Fruit fly (Drosophila melanogaster): ENCODE data around the gene Nf-YC.

- TF ChIP-seq CG6792 (GFP tag; optimal IDR thresholded peaks at IDR 0.05), result peak; percentile 89
- peak; percentile 86 for TF ChIP-seq CG32006 (GFP tag; optimal IDR thresholded peaks at IDR 0.05)
- TF ChIP-seq Hr39 (GFP tag; optimal IDR thresholded peaks at IDR 0.05), result peak; percentile 91
- peak; percentile 90 for TF ChIP-seq fd59A (GFP tag; optimal IDR thresholded peaks at IDR 0.05)
- TF ChIP-seq Eip93F (GFP tag; optimal IDR thresholded peaks at IDR 0.05), result peak; percentile 41
- TF ChIP-seq Hr38 (GFP tag; optimal IDR thresholded peaks at IDR 0.05), result no peak
- peak; percentile 94 for TF ChIP-seq svp (GFP tag)
- TF ChIP-seq Hr4 (GFP tag; optimal IDR thresholded peaks at IDR 0.05), result peak; percentile 83
- TF ChIP-seq OdsH (GFP tag; optimal IDR thresholded peaks at IDR 0.05), result peak; percentile 88
- TF ChIP-seq dac (GFP tag; optimal IDR thresholded peaks at IDR 0.05), result peak; percentile 71
Observed at dm6 chrX:6777394-6777793, 43.3 kb downstream of the Nf-YC start.
